Worm (Caenorhabditis elegans) whole organism, L2 larva: Measurements from ENCODE around the gene ZK813.2.

Experiments
- ama-1 ChIP-seq: fragments of 150-350 bp; optimal IDR thresholded peaks from 2 replicates; lab custom pipeline; 2018; ENCODE audit warnings: inconsistent platforms
- fos-1 ChIP-seq: fragments of 150-350 bp; optimal IDR thresholded peaks from 2 replicates; lab custom pipeline; 2014; ENCODE audit warnings: missing biosample characterization, missing genetic modification characterization
- lin-13 ChIP-seq: fragments of 150-350 bp; optimal IDR thresholded peaks from 2 replicates; lab custom pipeline; 2014; ENCODE audit warnings: missing biosample characterization, missing genetic modification reagents, missing genetic modification characterization
- nhr-11 ChIP-seq: fragments of 150-350 bp; optimal IDR thresholded peaks from 2 replicates; lab custom pipeline; 2014; ENCODE audit warnings: missing biosample characterization, missing genetic modification characterization
- nhr-12 ChIP-seq: fragments of 150-350 bp; optimal IDR thresholded peaks from 2 replicates; lab custom pipeline; 2014; ENCODE audit warnings: missing biosample characterization, missing genetic modification characterization
- unc-62 ChIP-seq: fragments of 150-350 bp; optimal IDR thresholded peaks from 2 replicates; lab custom pipeline; 2014; ENCODE audit warnings: missing biosample characterization, missing genetic modification reagents, missing genetic modification characterization
- ztf-11 ChIP-seq: sonication (generic microtip); optimal IDR thresholded peaks from 2 replicates; lab custom pipeline; 2017; ENCODE audit warnings: missing biosample characterization, missing genetic modification characterization
- ztf-4 ChIP-seq: fragments of 150-350 bp; optimal IDR thresholded peaks from 2 replicates; lab custom pipeline; 2014; ENCODE audit warnings: missing biosample characterization, missing genetic modification characterization

DNA sequence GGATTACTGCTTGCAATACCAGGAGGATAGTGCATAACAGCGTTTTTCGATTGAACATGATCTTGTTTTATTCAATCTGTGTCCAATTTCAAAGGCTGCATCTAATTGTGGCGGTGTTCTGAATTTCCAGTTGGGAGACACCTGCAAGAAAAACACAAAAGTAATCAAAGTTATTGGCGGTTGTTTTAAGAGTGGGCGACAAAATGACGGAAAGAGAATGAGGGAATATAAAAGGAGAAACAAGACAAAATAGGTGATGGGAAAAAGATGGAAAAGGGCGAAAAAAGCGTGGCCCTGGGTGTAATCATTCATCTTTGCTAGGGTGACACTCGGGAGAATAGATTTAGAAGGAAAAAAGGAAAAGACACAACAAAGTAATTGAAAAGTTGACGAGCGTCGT is 22.2 kb downstream of the ZK813.2 start, which contains the start of the genes ZK377.15 and sax-3:
- TF ChIP-seq ama-1 (lab: Kevin White, UChicago) (no peak), lin-13 (GFP tag; lab: Kevin White, UChicago) (no peak), ztf-11 (tag; lab: Kevin White, UChicago) (no peak), ztf-4 (tag; lab: Kevin White, UChicago) (no peak), nhr-11 (tag; lab: Kevin White, UChicago) (no peak), unc-62 (GFP tag; lab: Kevin White, UChicago) (no peak), fos-1 (no peak), nhr-12 (tag; lab: Kevin White, UChicago) (no peak)
